Worm (Caenorhabditis elegans) whole organism, L4/young adult: Measurements from ENCODE around the gene K12H6.9.

Source experiments
- dao-5 ChIP-seq: sonication (generic microtip); optimal IDR thresholded peaks from 2 replicates; lab custom pipeline; 2016; ENCODE audit warnings: missing genotype, missing genetic modification characterization, moderate library complexity, missing compliant biosample characterization
- him-1 ChIP-seq: sonication (generic microtip); optimal IDR thresholded peaks from 2 replicates; lab custom pipeline; 2016; ENCODE audit warnings: missing genotype, missing genetic modification reagents, missing genetic modification characterization, missing compliant biosample characterization

- TF ChIP-seq dao-5 (tag; lab: Kevin White, UChicago) (no peak), him-1 (tag; lab: Kevin White, UChicago) (no peak)
Observed at ce11 chrII:2862557-2863035, 38.4 kb downstream of the K12H6.9 start.
